Worm (Caenorhabditis elegans): ENCODE measurements around the gene lect-2.

- TF ChIP-seq snpc-1.3 (tag; optimal IDR thresholded peaks at IDR 0.05; ENCODE audit: insufficient read depth) (no peak), lin-54 (GFP tag; optimal IDR thresholded peaks at IDR 0.05) (no peak), zim-3 (tag; optimal IDR thresholded peaks at IDR 0.05) (no peak), let-607 (tag; optimal IDR thresholded peaks at IDR 0.05) (no peak), rec-8 (tag; optimal IDR thresholded peaks at IDR 0.05) (no peak), atf-7 (tag; optimal IDR thresholded peaks at IDR 0.05) (no peak), unc-62 (GFP tag; optimal IDR thresholded peaks at IDR 0.05) (no peak)
Observed at ce11 chrII:5779866-5780265, 10.7 kb upstream of the lect-2 start.
